Worm (Caenorhabditis elegans): ENCODE data around the gene dif-1.
"Not testable (repeated sequence)": the region's sequence is repeated elsewhere in the genome, so short reads cannot be mapped to it uniquely, and the experiment has no call there.

DNA sequence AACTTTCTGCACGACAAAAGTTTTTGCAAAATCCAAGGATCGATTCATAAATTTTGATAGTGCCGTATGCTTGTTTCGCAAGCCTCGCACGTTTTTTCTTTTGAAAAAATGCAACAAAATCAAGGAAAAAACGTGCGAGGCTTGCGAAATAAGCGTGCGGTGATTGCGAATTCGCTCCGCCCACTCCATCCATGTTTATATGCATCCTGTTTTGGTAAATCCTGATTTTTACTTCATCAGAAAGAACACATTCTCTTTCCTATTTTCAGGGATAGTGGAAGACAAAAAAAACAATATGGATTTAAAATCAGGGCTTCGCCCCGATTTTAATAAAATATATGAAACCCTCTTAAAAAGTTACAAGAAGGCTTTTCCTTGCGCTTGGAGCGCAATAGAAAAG lies 11.0 kb upstream of the dif-1 start, which contains the start of gene F32E10.9:
- TF ChIP-seq sea-2 (GFP tag; IDR thresholded peaks at IDR 0.05); madf-8 (GFP tag; conservative IDR thresholded peaks at IDR 0.05); ceh-58 (GFP tag; IDR thresholded peaks at IDR 0.05); pbrm-1 (GFP tag; IDR thresholded peaks at IDR 0.05); Y53F4B.3 (GFP tag; IDR thresholded peaks at IDR 0.05); ztf-26 (tag; optimal IDR thresholded peaks at IDR 0.05); unc-62 (GFP tag; optimal IDR thresholded peaks at IDR 0.05): not testable (repeated sequence)
